Worm (Caenorhabditis elegans): ENCODE results near the gene R10D12.10.

The R10D12.10 gene

DNA sequence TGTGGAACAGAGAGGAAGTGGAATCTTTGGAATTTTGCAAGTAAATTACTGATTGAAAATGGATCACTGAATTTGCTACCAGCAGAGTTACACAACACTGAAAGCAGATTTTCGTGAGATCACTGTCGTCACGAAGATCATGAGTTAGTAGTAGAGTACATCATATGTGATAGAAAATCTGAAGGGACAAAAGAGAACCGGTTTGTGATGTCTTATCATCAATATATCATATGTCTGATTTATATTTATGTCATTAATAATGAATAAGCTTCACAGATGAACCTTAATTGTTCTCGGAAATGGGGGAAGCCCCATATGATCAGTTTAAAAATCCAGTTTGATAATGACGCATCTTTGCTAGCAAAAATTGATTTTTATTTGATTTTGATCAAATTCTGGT lies 22.1 kb downstream of the R10D12.10 start:
- TF ChIP-seq F49E8.2 (tag; optimal IDR thresholded peaks at IDR 0.05; ENCODE audit: insufficient read depth), result no peak
- TF ChIP-seq dpff-1 (tag; optimal IDR thresholded peaks at IDR 0.05), result no peak
- TF ChIP-seq mxl-1 (tag; optimal IDR thresholded peaks at IDR 0.05), result no peak

DNA sequence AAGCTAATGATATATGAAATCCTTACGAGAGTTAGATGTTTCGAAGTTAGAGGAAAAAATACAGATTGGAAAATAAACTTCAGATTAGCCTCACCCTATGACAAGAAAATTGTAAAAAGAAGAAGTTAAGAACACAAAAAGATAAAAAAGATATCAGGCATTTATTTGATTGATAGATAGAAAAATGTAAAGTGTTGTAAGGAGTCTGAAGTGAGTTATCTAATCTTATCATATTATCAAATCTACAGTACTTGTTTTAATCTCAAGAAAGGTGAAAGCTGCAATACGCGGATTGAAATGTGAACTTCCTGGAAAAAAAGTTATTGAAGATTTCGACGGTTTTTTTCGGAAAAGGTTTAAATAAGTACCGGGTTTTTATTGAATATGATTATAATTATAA lies 22.7 kb downstream of the R10D12.10 start:
- no peak for TF ChIP-seq bed-1 (GFP tag; IDR thresholded peaks at IDR 0.05)
- TF ChIP-seq xnd-1 (tag; optimal IDR thresholded peaks at IDR 0.05), result no peak
- no peak for TF ChIP-seq ceh-79 (tag; optimal IDR thresholded peaks at IDR 0.05)

DNA sequence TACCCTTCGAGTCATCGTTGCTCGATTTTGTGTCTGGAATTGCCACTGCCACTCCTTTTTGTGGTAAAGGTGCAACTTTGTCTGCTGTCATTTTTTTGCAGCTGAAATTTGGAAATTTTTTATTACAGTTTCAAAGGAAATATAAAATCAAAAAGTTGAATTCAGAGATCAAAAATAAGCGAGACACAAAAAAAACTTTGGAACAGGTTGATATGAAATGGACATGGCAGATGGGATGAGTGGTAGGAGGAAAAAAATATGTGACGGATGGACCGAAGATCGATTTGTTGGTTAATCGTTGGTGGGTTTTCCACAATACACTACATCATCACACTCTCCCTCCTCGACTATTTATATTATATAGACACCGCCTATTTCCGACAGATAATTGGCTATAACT lies 23.6 kb downstream of the R10D12.10 start, which contains the start of gene R10D12.1:
Gene R10D12.1 (minus strand): TSS at position 101 of the 400 bp plus-strand sequence.
- no peak for TF ChIP-seq Y53G8AR.9 (GFP tag; conservative IDR thresholded peaks at IDR 0.05)
- TF ChIP-seq athp-1 (tag; optimal IDR thresholded peaks at IDR 0.05), result no peak
- no peak for TF ChIP-seq F22D6.2 (tag; optimal IDR thresholded peaks at IDR 0.05)
- TF ChIP-seq Y79H2A.3 (GFP tag; conservative IDR thresholded peaks at IDR 0.05), result no peak
- no peak for TF ChIP-seq hmg-20 (GFP tag; IDR thresholded peaks at IDR 0.05)
- no peak for TF ChIP-seq nfyb-1 (GFP tag; IDR thresholded peaks at IDR 0.05)
- no peak for TF ChIP-seq F23B12.7 (tag; optimal IDR thresholded peaks at IDR 0.05; ENCODE audit: insufficient read depth)
- no peak for TF ChIP-seq F39B2.1 (GFP tag; IDR thresholded peaks at IDR 0.05)
- TF ChIP-seq Y67H2A.10 (GFP tag; conservative IDR thresholded peaks at IDR 0.05), result no peak
- TF ChIP-seq zfh-2 (GFP tag; conservative IDR thresholded peaks at IDR 0.05), result no peak
- TF ChIP-seq lsy-27 (tag; optimal IDR thresholded peaks at IDR 0.05; ENCODE audit: borderline replicate concordance, insufficient read depth), result no peak
- no peak for TF ChIP-seq nfya-2 (GFP tag; IDR thresholded peaks at IDR 0.05)
- TF ChIP-seq ztf-18 (tag; optimal IDR thresholded peaks at IDR 0.05), result no peak
- no peak for TF ChIP-seq lin-35 (GFP tag; optimal IDR thresholded peaks at IDR 0.05)
- no peak for TF ChIP-seq mes-4 (tag; optimal IDR thresholded peaks at IDR 0.05)
- TF ChIP-seq C17E4.6 (GFP tag; IDR thresholded peaks at IDR 0.05), result no peak
- TF ChIP-seq nfya-1 (tag; optimal IDR thresholded peaks at IDR 0.05; ENCODE audit: borderline replicate concordance, insufficient read depth), result no peak
- TF ChIP-seq tlf-1 (GFP tag; optimal IDR thresholded peaks at IDR 0.05), result no peak
- no peak for TF ChIP-seq rcor-1 (GFP tag; IDR thresholded peaks at IDR 0.05)

DNA sequence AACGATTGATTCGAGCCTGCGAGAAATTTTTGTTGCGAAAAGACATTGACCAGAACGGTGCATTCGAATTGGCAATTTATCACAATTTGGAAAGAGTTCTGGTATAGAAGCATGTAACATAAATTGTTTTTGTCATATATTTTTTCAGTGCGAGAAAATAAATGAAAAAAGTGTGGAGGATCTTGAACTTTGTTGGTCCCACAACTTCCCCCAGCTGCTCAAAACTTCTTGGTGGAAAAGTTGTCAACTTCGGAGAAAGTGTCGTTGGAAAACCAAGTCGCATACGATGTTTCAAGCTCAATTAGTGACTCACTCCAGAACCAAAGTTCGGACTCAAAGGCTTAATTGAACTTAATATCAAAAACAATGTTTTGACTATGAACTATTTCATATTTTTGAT lies 26.2 kb downstream of the R10D12.10 start:
- TF ChIP-seq bed-2 (GFP tag; IDR thresholded peaks at IDR 0.05), result no peak
- no peak for TF ChIP-seq snpc-3.4 (tag; optimal IDR thresholded peaks at IDR 0.05)
- TF ChIP-seq ceh-100 (GFP tag; IDR thresholded peaks at IDR 0.05), result no peak
- no peak for TF ChIP-seq egl-18 (GFP tag; IDR thresholded peaks at IDR 0.05)
- TF ChIP-seq zim-3 (tag; optimal IDR thresholded peaks at IDR 0.05), result no peak
- no peak for TF ChIP-seq nfya-1 (tag; optimal IDR thresholded peaks at IDR 0.05; ENCODE audit: borderline replicate concordance, insufficient read depth)
- TF ChIP-seq tbp1 (GFP tag; optimal IDR thresholded peaks at IDR 0.05), result no peak
- no peak for TF ChIP-seq F55B11.4 (tag; optimal IDR thresholded peaks at IDR 0.05; ENCODE audit: borderline replicate concordance, insufficient read depth)
- no peak for TF ChIP-seq ceh-79 (tag; optimal IDR thresholded peaks at IDR 0.05)
- TF ChIP-seq F10E7.11 (tag; optimal IDR thresholded peaks at IDR 0.05), result no peak
- TF ChIP-seq snpc-1.1 (tag; optimal IDR thresholded peaks at IDR 0.05; ENCODE audit: insufficient read depth), result no peak
- TF ChIP-seq Y95B8A.8 (GFP tag; IDR thresholded peaks at IDR 0.05), result no peak
- no peak for TF ChIP-seq chd-7 (tag; optimal IDR thresholded peaks at IDR 0.05)
- no peak for TF ChIP-seq ztf-3 (GFP tag; optimal IDR thresholded peaks at IDR 0.05)
- no peak for TF ChIP-seq F49E8.2 (tag; optimal IDR thresholded peaks at IDR 0.05; ENCODE audit: insufficient read depth)
- TF ChIP-seq B0336.3 (GFP tag; IDR thresholded peaks at IDR 0.05), result no peak

All from whole organism, young adult.